Worm (Caenorhabditis elegans) whole organism, L2 larva: ENCODE measurements around the gene T19C9.8.

Source experiments
- F13H6.1 ChIP-seq: sonication (generic microtip); optimal IDR thresholded peaks from 2 replicates; lab custom pipeline; 2016; ENCODE audit warnings: missing genetic modification characterization, missing compliant biosample characterization
- R02D3.7 ChIP-seq: fragments of 150-350 bp; optimal IDR thresholded peaks from 2 replicates; lab custom pipeline; 2014; ENCODE audit warnings: missing biosample characterization, missing genetic modification characterization
- alr-1 ChIP-seq: fragments of 150-350 bp; optimal IDR thresholded peaks from 2 replicates; lab custom pipeline; 2014; ENCODE audit warnings: missing biosample characterization, missing genetic modification characterization
- ama-1 ChIP-seq: fragments of 150-350 bp; optimal IDR thresholded peaks from 2 replicates; lab custom pipeline; 2018; ENCODE audit warnings: inconsistent platforms
- blmp-1 ChIP-seq: sonication (generic microtip); optimal IDR thresholded peaks from 2 replicates; lab custom pipeline; 2017; ENCODE audit warnings: missing genetic modification characterization, mild to moderate bottlenecking, missing compliant biosample characterization, antibody characterized with exemption, moderate library complexity; ENCODE audit not compliant: insufficient read depth
- ceh-16 ChIP-seq: fragments of 150-350 bp; optimal IDR thresholded peaks from 2 replicates; lab custom pipeline; 2014; ENCODE audit warnings: missing biosample characterization, missing genetic modification characterization
- ceh-82 ChIP-seq: fragments of 150-350 bp; optimal IDR thresholded peaks from 2 replicates; lab custom pipeline; 2014; ENCODE audit warnings: missing biosample characterization, missing genetic modification characterization
- dmd-4 ChIP-seq: sonication (generic microtip); optimal IDR thresholded peaks from 2 replicates; lab custom pipeline; 2017; ENCODE audit warnings: missing biosample characterization, missing genetic modification characterization
- gmeb-1 ChIP-seq: fragments of 150-350 bp; optimal IDR thresholded peaks from 2 replicates; lab custom pipeline; 2014; ENCODE audit warnings: missing biosample characterization, missing genetic modification characterization
- lin-11 ChIP-seq: fragments of 150-350 bp; sonication (generic microtip); optimal IDR thresholded peaks from 2 replicates; lab custom pipeline; 2014; ENCODE audit warnings: missing biosample characterization, missing genetic modification characterization, inconsistent platforms, mixed read lengths
- lin-13 ChIP-seq: fragments of 150-350 bp; optimal IDR thresholded peaks from 2 replicates; lab custom pipeline; 2014; ENCODE audit warnings: missing biosample characterization, missing genetic modification reagents, missing genetic modification characterization
- lin-39 ChIP-seq: fragments of 150-350 bp; optimal IDR thresholded peaks from 2 replicates; lab custom pipeline; 2014; ENCODE audit warnings: missing biosample characterization, missing genetic modification reagents, missing genetic modification characterization
- mab-5 ChIP-seq: fragments of 150-350 bp; optimal IDR thresholded peaks from 2 replicates; lab custom pipeline; 2014; ENCODE audit warnings: missing biosample characterization, missing genetic modification characterization
- mbf-1 ChIP-seq: sonication (generic microtip); optimal IDR thresholded peaks from 2 replicates; lab custom pipeline; 2017; ENCODE audit warnings: missing biosample characterization, missing genetic modification characterization
- nhr-10 ChIP-seq: sonication (generic microtip); optimal IDR thresholded peaks from 2 replicates; lab custom pipeline; 2017; ENCODE audit warnings: missing biosample characterization, missing genetic modification characterization
- nhr-11 ChIP-seq: fragments of 150-350 bp; optimal IDR thresholded peaks from 2 replicates; lab custom pipeline; 2014; ENCODE audit warnings: missing biosample characterization, missing genetic modification characterization
- nhr-12 ChIP-seq: fragments of 150-350 bp; optimal IDR thresholded peaks from 2 replicates; lab custom pipeline; 2014; ENCODE audit warnings: missing biosample characterization, missing genetic modification characterization
- nhr-21 ChIP-seq: fragments of 150-350 bp; optimal IDR thresholded peaks from 2 replicates; lab custom pipeline; 2014; ENCODE audit warnings: missing biosample characterization, missing genetic modification characterization
- nhr-23 ChIP-seq: fragments of 150-350 bp; optimal IDR thresholded peaks from 2 replicates; lab custom pipeline; 2014; ENCODE audit warnings: missing biosample characterization, missing genetic modification reagents, missing genetic modification characterization
- nhr-25 ChIP-seq: fragments of 150-350 bp; sonication (generic microtip); optimal IDR thresholded peaks from 3 replicates; lab custom pipeline; 2014; ENCODE audit warnings: missing biosample characterization, missing genetic modification characterization
- nhr-6 ChIP-seq: fragments of 150-350 bp; optimal IDR thresholded peaks from 2 replicates; lab custom pipeline; 2014; ENCODE audit warnings: missing biosample characterization, missing genetic modification characterization
- nhr-77 ChIP-seq: fragments of 150-350 bp; optimal IDR thresholded peaks from 2 replicates; lab custom pipeline; 2014; ENCODE audit warnings: missing biosample characterization, missing genetic modification characterization
- peb-1 ChIP-seq: fragments of 150-350 bp; optimal IDR thresholded peaks from 2 replicates; lab custom pipeline; 2014; ENCODE audit warnings: missing biosample characterization, missing genetic modification characterization
- sem-4 ChIP-seq: fragments of 150-350 bp; optimal IDR thresholded peaks from 2 replicates; lab custom pipeline; 2014; ENCODE audit warnings: missing biosample characterization, missing genetic modification reagents, missing genetic modification characterization
- sma-3 ChIP-seq: sonication (generic microtip); optimal IDR thresholded peaks from 2 replicates; lab custom pipeline; 2016; ENCODE audit warnings: missing genetic modification reagents, missing genetic modification characterization, missing compliant biosample characterization
- sma-9 ChIP-seq, 2 experiments: fragments of 150-350 bp in 1 of 2; sonication (generic microtip) in 1 of 2; optimal IDR thresholded peaks; 2 replicates each; lab custom pipeline; 2014 to 2016; ENCODE audit warnings: missing genetic modification characterization in 2 of 2, mild to moderate bottlenecking in 1 of 2, missing biosample characterization in 1 of 2, missing compliant biosample characterization in 1 of 2, missing genetic modification reagents in 1 of 2, moderate library complexity in 1 of 2
- snpc-4 ChIP-seq: fragments of 150-350 bp; optimal IDR thresholded peaks from 2 replicates; lab custom pipeline; 2014; ENCODE audit warnings: missing biosample characterization, missing genetic modification characterization
- unc-39 ChIP-seq: fragments of 150-350 bp; optimal IDR thresholded peaks from 2 replicates; lab custom pipeline; 2014; ENCODE audit warnings: missing biosample characterization, missing genetic modification characterization
- unc-55 ChIP-seq: fragments of 150-350 bp; sonication (generic microtip); optimal IDR thresholded peaks from 3 replicates; lab custom pipeline; 2014; ENCODE audit warnings: missing biosample characterization, missing genetic modification reagents, missing genetic modification characterization
- unc-62 ChIP-seq: fragments of 150-350 bp; optimal IDR thresholded peaks from 2 replicates; lab custom pipeline; 2014; ENCODE audit warnings: missing biosample characterization, missing genetic modification reagents, missing genetic modification characterization
- zag-1 ChIP-seq: fragments of 150-350 bp; optimal IDR thresholded peaks from 2 replicates; lab custom pipeline; 2014; ENCODE audit warnings: missing biosample characterization, missing genetic modification characterization
- ztf-1 ChIP-seq: fragments of 200-800 bp; sonication (Bioruptor generic); conservative IDR thresholded peaks from 2 replicates; pipeline ENCODE4 v1.3.6; 2022; ENCODE audit warnings: missing genetic modification characterization, missing compliant biosample characterization
- ztf-11 ChIP-seq: sonication (generic microtip); optimal IDR thresholded peaks from 2 replicates; lab custom pipeline; 2017; ENCODE audit warnings: missing biosample characterization, missing genetic modification characterization
- ztf-4 ChIP-seq: fragments of 150-350 bp; optimal IDR thresholded peaks from 2 replicates; lab custom pipeline; 2014; ENCODE audit warnings: missing biosample characterization, missing genetic modification characterization

T19C9.8 gene

ce11 chrV:17220345-17220744 is 18.6 kb upstream of the T19C9.8 start, which contains the start of gene srh-109:
TSS of gene srh-109 (minus strand) at chrV:17220445.
- TF ChIP-seq gmeb-1 (tag; lab: Kevin White, UChicago): no peak
- no peak for TF ChIP-seq sem-4 (tag; lab: Kevin White, UChicago)
- no peak for TF ChIP-seq nhr-12 (tag; lab: Kevin White, UChicago)
- TF ChIP-seq nhr-23 (tag; lab: Kevin White, UChicago): no peak
- no peak for TF ChIP-seq F13H6.1
- TF ChIP-seq dmd-4 (tag; lab: Kevin White, UChicago): no peak
- TF ChIP-seq lin-13 (GFP tag; lab: Kevin White, UChicago): no peak
- TF ChIP-seq lin-39 (tag; lab: Kevin White, UChicago): no peak
- no peak for TF ChIP-seq sma-3 (GFP tag; lab: Kevin White, UChicago)
- no peak for TF ChIP-seq nhr-25 (tag; lab: Kevin White, UChicago)
- no peak for TF ChIP-seq zag-1 (tag; lab: Kevin White, UChicago)
- no peak for TF ChIP-seq R02D3.7 (tag; lab: Kevin White, UChicago)
- no peak for TF ChIP-seq ceh-16 (tag; lab: Kevin White, UChicago)
- no peak for TF ChIP-seq ztf-1 (GFP tag; lab: Robert Waterston, UW)
- TF ChIP-seq unc-62 (GFP tag; lab: Kevin White, UChicago): no peak
- TF ChIP-seq alr-1 (tag; lab: Kevin White, UChicago): no peak
- TF ChIP-seq ceh-82 (tag; lab: Kevin White, UChicago): no peak
- no peak for TF ChIP-seq blmp-1 (tag; lab: Kevin White, UChicago)
- no peak for TF ChIP-seq unc-39 (tag; lab: Kevin White, UChicago)

ce11 chrV:17223305-17223704 is 15.6 kb upstream of the T19C9.8 start, which contains the start of gene srh-252:
TSS of gene srh-252 (minus strand) at chrV:17223405.
- no peak for TF ChIP-seq F13H6.1
- TF ChIP-seq snpc-4 (tag; lab: Kevin White, UChicago): no peak
- TF ChIP-seq peb-1 (tag; lab: Kevin White, UChicago): no peak
- no peak for TF ChIP-seq ztf-1 (GFP tag; lab: Robert Waterston, UW)
- TF ChIP-seq nhr-11 (tag; lab: Kevin White, UChicago): no peak
- no peak for TF ChIP-seq nhr-77 (tag; lab: Kevin White, UChicago)
- TF ChIP-seq nhr-21 (tag; lab: Kevin White, UChicago): no peak
- no peak for TF ChIP-seq mbf-1
- no peak for TF ChIP-seq zag-1 (tag; lab: Kevin White, UChicago)
- no peak for TF ChIP-seq nhr-6 (tag; lab: Kevin White, UChicago)
- no peak for TF ChIP-seq lin-11 (tag; lab: Kevin White, UChicago)
- no peak for TF ChIP-seq ama-1
- TF ChIP-seq gmeb-1 (tag; lab: Kevin White, UChicago): no peak
- no peak for TF ChIP-seq lin-39 (tag; lab: Kevin White, UChicago)
- no peak for TF ChIP-seq mab-5
- no peak for TF ChIP-seq unc-55 (GFP tag; lab: Kevin White, UChicago)
- no peak for TF ChIP-seq nhr-25 (tag; lab: Kevin White, UChicago)
- no peak for TF ChIP-seq ztf-4 (tag; lab: Kevin White, UChicago)
- TF ChIP-seq ztf-11: no peak

ce11 chrV:17225389-17225788 is 13.5 kb upstream of the T19C9.8 start, which contains the start of gene scl-25:
TSS of gene scl-25 (plus strand) at chrV:17225689.
- TF ChIP-seq nhr-12 (tag; lab: Kevin White, UChicago): no peak
- no peak for TF ChIP-seq mab-5
- TF ChIP-seq nhr-25 (tag; lab: Kevin White, UChicago): no peak
- no peak for TF ChIP-seq sma-9 (GFP tag; optimal IDR thresholded peaks at IDR 0.05; lab: Kevin White, UChicago)
- no peak for TF ChIP-seq sma-9 (tag; optimal IDR thresholded peaks at IDR 0.05; lab: Kevin White, UChicago)
- no peak for TF ChIP-seq ztf-11
- no peak for TF ChIP-seq sem-4 (tag; lab: Kevin White, UChicago)
- TF ChIP-seq ceh-16 (tag; lab: Kevin White, UChicago): no peak
- TF ChIP-seq sma-3 (GFP tag; lab: Kevin White, UChicago): no peak

ce11 chrV:17226119-17226518 is 12.8 kb upstream of the T19C9.8 start, which contains the start of gene srh-112:
TSS of gene srh-112 (minus strand) at chrV:17226219.
- no peak for TF ChIP-seq sma-3 (GFP tag; lab: Kevin White, UChicago)
- no peak for TF ChIP-seq nhr-10 (tag; lab: Kevin White, UChicago)
- TF ChIP-seq ama-1: no peak
- TF ChIP-seq nhr-77 (tag; lab: Kevin White, UChicago): no peak
